Worm (Caenorhabditis elegans): ENCODE results near the gene F12A10.6.

F12A10.6 gene

DNA sequence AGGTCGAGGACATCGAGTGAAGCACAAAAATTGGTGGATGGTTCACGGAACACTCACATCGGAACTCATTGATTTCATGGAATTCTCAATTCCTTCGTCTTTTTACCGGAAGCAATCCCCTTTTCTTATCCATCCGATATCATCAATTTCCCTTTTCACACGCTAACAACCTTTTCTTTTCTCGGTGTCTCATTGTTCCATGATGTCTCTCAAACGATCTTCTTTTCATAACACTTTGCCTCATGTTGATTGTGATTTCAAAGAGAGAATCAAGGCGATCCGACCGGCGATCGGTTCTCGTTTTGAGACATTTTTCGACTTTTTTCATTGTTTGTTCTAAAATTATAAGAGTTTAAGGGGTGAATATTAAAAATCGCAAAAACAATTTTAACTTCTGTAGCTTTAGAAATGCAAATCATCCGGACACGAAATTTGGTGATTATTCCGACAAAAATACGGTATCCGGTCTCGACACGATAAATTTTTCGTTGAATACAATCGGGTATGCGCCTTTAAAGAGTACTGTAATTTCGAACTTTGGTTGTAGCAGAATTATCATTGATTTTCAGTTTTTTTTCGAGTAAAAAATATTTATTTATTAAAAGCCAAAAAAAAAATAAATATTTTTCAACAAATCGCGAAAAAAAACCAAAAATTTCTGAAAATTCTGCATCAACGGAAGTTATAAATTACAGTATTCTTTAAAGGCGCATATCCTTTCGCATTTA is 35.5 kb downstream of the F12A10.6 start:
- no peak for TF ChIP-seq cog-1 (tag; optimal IDR thresholded peaks at IDR 0.05)
- TF ChIP-seq med-1 (GFP tag; optimal IDR thresholded peaks at IDR 0.05; ENCODE audit: insufficient read depth): no peak
- no peak for TF ChIP-seq flt-1 (GFP tag; IDR thresholded peaks at IDR 0.05)
- TF ChIP-seq ztf-23 (GFP tag; IDR thresholded peaks at IDR 0.05): no peak
- no peak for TF ChIP-seq ztf-29 (GFP tag; IDR thresholded peaks at IDR 0.05)
- no peak for TF ChIP-seq T22C8.4 (GFP tag; IDR thresholded peaks at IDR 0.05)
- TF ChIP-seq ref-1 (GFP tag; conservative IDR thresholded peaks at IDR 0.05): no peak
- no peak for TF ChIP-seq tab-1 (GFP tag; IDR thresholded peaks at IDR 0.05)

DNA sequence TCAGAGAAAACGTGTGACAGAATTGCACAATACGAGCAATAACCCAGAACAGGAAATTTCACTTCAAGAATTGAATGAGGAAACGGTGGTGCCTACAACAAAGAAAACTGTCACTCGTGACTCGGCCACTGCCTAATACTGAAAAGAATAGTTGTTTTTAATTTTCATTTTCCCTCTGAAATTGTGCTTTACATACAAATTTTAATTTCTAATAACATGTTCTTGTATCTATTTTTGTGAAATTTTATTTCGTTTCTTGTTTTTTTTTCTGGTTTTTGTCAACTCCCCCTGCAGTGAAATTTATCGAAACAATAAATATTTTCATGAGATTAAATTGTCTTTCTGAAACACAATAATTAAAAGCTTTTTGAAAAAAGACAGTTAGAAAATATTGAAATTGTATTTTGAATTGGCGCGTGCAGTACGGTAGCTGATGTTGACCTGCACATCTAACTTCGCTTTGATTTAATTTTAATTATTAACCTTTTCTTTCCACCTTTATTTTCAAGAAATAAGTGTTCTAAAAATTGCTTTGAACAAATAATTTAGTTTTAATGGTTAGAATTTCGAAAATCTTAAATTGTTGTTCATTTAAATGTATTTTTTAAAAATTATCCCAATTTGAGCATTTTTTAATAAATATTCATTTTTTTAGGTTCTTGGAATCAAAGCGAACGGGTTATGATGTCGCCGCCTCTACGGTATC is 38.5 kb downstream of the F12A10.6 start, which contains the start of gene daz-1:
daz-1 (plus strand) TSS at position 656 of the 706 bp plus-strand sequence.
- TF ChIP-seq klf-2 (GFP tag; conservative IDR thresholded peaks at IDR 0.05) (no peak), T22C8.4 (GFP tag; IDR thresholded peaks at IDR 0.05) (no peak), ztf-23 (GFP tag; IDR thresholded peaks at IDR 0.05) (no peak), tab-1 (GFP tag; IDR thresholded peaks at IDR 0.05) (no peak), flt-1 (GFP tag; IDR thresholded peaks at IDR 0.05) (no peak), ztf-29 (GFP tag; IDR thresholded peaks at IDR 0.05) (no peak), med-1 (GFP tag; optimal IDR thresholded peaks at IDR 0.05; ENCODE audit: insufficient read depth) (no peak), cog-1 (tag; optimal IDR thresholded peaks at IDR 0.05) (no peak), ref-1 (GFP tag; conservative IDR thresholded peaks at IDR 0.05) (no peak)

- TF ChIP-seq ztf-23 (GFP tag; IDR thresholded peaks at IDR 0.05): no peak
- TF ChIP-seq flt-1 (GFP tag; IDR thresholded peaks at IDR 0.05): no peak
- TF ChIP-seq klf-2 (GFP tag; conservative IDR thresholded peaks at IDR 0.05): no peak
- TF ChIP-seq cog-1 (tag; optimal IDR thresholded peaks at IDR 0.05): no peak
- no peak for TF ChIP-seq T22C8.4 (GFP tag; IDR thresholded peaks at IDR 0.05)
- TF ChIP-seq tab-1 (GFP tag; IDR thresholded peaks at IDR 0.05): no peak
- no peak for TF ChIP-seq ref-1 (GFP tag; conservative IDR thresholded peaks at IDR 0.05)
- no peak for TF ChIP-seq ztf-29 (GFP tag; IDR thresholded peaks at IDR 0.05)
- TF ChIP-seq med-1 (GFP tag; optimal IDR thresholded peaks at IDR 0.05; ENCODE audit: insufficient read depth): no peak
Measured at ce11 chrII:5453547-5453946, 40.8 kb downstream of the F12A10.6 start, which contains the start of gene dhs-5. TSS of gene dhs-5 (plus strand) at chrII:5453847.

DNA sequence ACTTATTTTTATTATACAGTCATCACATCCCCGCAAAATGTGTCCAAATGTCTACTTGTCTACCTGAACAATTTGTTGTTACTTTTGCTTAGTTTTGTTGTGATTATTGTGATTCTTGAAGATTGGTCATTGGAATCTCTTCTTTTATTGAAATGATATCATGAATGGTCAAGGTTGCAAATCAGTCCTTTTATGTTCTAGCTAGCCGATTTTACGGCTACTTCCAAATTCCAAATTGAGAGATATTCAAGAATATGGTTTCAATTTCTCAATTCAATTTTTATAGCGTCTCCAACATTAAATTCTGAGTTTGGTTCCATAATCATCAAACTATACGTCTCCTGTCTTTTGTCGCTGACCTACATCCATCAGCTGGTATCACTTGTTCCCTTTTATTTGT is 43.0 kb downstream of the F12A10.6 start:
- TF ChIP-seq klf-2 (GFP tag; conservative IDR thresholded peaks at IDR 0.05) (no peak), ref-1 (GFP tag; conservative IDR thresholded peaks at IDR 0.05) (no peak), med-1 (GFP tag; optimal IDR thresholded peaks at IDR 0.05; ENCODE audit: insufficient read depth) (no peak), flt-1 (GFP tag; IDR thresholded peaks at IDR 0.05) (no peak), cog-1 (tag; optimal IDR thresholded peaks at IDR 0.05) (no peak), T22C8.4 (GFP tag; IDR thresholded peaks at IDR 0.05) (no peak), ztf-29 (GFP tag; IDR thresholded peaks at IDR 0.05) (no peak), tab-1 (GFP tag; IDR thresholded peaks at IDR 0.05) (no peak), ztf-23 (GFP tag; IDR thresholded peaks at IDR 0.05) (no peak)

ce11 chrII:5449620-5450019 is 44.7 kb downstream of the F12A10.6 start:
- TF ChIP-seq flt-1 (GFP tag; IDR thresholded peaks at IDR 0.05) (no peak), klf-2 (GFP tag; conservative IDR thresholded peaks at IDR 0.05) (no peak)

- TF ChIP-seq ref-1 (GFP tag; conservative IDR thresholded peaks at IDR 0.05): no peak
- TF ChIP-seq ztf-29 (GFP tag; IDR thresholded peaks at IDR 0.05): no peak
- TF ChIP-seq T22C8.4 (GFP tag; IDR thresholded peaks at IDR 0.05): no peak
- TF ChIP-seq ztf-23 (GFP tag; IDR thresholded peaks at IDR 0.05): no peak
- no peak for TF ChIP-seq tab-1 (GFP tag; IDR thresholded peaks at IDR 0.05)
- no peak for TF ChIP-seq klf-2 (GFP tag; conservative IDR thresholded peaks at IDR 0.05)
- no peak for TF ChIP-seq cog-1 (tag; optimal IDR thresholded peaks at IDR 0.05)
- TF ChIP-seq med-1 (GFP tag; optimal IDR thresholded peaks at IDR 0.05; ENCODE audit: insufficient read depth): no peak
- no peak for TF ChIP-seq flt-1 (GFP tag; IDR thresholded peaks at IDR 0.05)
Measured at ce11 chrII:5449219-5449618, 45.1 kb downstream of the F12A10.6 start.

DNA sequence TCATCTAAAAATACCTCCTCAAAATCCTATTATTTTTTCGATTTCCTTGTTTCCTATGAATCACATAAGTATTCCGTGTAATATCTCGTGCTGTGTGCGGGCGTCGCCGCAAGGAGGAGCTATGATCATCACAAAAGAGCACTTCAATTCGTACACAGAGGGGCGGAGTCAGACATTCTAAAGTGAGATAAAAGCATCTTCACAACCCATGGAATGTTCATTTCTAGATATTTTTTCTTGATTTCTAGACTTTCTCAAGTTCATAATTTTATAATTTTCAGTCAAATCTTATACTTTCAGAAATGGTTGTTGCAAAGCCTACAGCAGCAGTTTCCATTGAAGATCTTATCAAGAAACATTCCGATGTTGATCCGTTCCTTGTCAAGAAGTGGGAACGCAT is 46.9 kb downstream of the F12A10.6 start, which contains the start of gene cex-1:
cex-1 (plus strand) TSS at position 301 of the 400 bp plus-strand sequence.
- TF ChIP-seq ztf-29 (GFP tag; IDR thresholded peaks at IDR 0.05) (no peak), T22C8.4 (GFP tag; IDR thresholded peaks at IDR 0.05) (no peak), klf-2 (GFP tag; conservative IDR thresholded peaks at IDR 0.05) (no peak), flt-1 (GFP tag; IDR thresholded peaks at IDR 0.05) (no peak), cog-1 (tag; optimal IDR thresholded peaks at IDR 0.05) (no peak), ztf-23 (GFP tag; IDR thresholded peaks at IDR 0.05) (no peak)

ce11 chrII:5446506-5446905 is 47.8 kb downstream of the F12A10.6 start, which contains the start of gene nmr-1:
TSS of gene nmr-1 (minus strand) at chrII:5446606.
- no peak for TF ChIP-seq cog-1 (tag; optimal IDR thresholded peaks at IDR 0.05)
- TF ChIP-seq ztf-29 (GFP tag; IDR thresholded peaks at IDR 0.05): no peak
- TF ChIP-seq flt-1 (GFP tag; IDR thresholded peaks at IDR 0.05): no peak
- TF ChIP-seq ztf-23 (GFP tag; IDR thresholded peaks at IDR 0.05): no peak
- no peak for TF ChIP-seq ref-1 (GFP tag; conservative IDR thresholded peaks at IDR 0.05)
- TF ChIP-seq tab-1 (GFP tag; IDR thresholded peaks at IDR 0.05): no peak
- TF ChIP-seq med-1 (GFP tag; optimal IDR thresholded peaks at IDR 0.05; ENCODE audit: insufficient read depth): no peak
- no peak for TF ChIP-seq klf-2 (GFP tag; conservative IDR thresholded peaks at IDR 0.05)
- no peak for TF ChIP-seq T22C8.4 (GFP tag; IDR thresholded peaks at IDR 0.05)
